Fruit fly (Drosophila melanogaster) S2 (cell line): ENCODE results near the gene CG13048.

Source experiments
- CG8478 ChIP-seq: fragments of >200 bp; optimal IDR thresholded peaks from 2 replicates; lab custom pipeline; 2018
- CTCF ChIP-seq, 2 experiments: fragments of >200 bp; optimal IDR thresholded peaks; 2 replicates each; lab custom pipeline; 2018

dm6 chr3L:16291678-16292077 is 8.0 kb upstream of the CG13048 start:
- TF ChIP-seq CG8478 (lab: Kevin White, UChicago) (no peak), CTCF (optimal IDR thresholded peaks at IDR 0.05; lab: Kevin White, UChicago) (no peak)
